Worm (Caenorhabditis elegans): ENCODE data around the gene cec-6.

Gene cec-6

ce11 chrIV:5564293-5564692 is 19.6 kb downstream of the cec-6 start:
- TF ChIP-seq ceh-2 (tag; optimal IDR thresholded peaks at IDR 0.05) (no peak), pha-4 (tag; optimal IDR thresholded peaks at IDR 0.05) (no peak), unc-86 (tag; optimal IDR thresholded peaks at IDR 0.05) (no peak), hlh-8 (tag; optimal IDR thresholded peaks at IDR 0.05) (no peak)

ce11 chrIV:5565105-5565504 is 20.4 kb downstream of the cec-6 start:
- TF ChIP-seq fkh-10 (GFP tag; optimal IDR thresholded peaks at IDR 0.05) (no peak), unc-86 (tag; optimal IDR thresholded peaks at IDR 0.05) (no peak), dve-1 (tag; optimal IDR thresholded peaks at IDR 0.05) (no peak), hlh-8 (tag; optimal IDR thresholded peaks at IDR 0.05) (no peak), dmd-4 (tag; optimal IDR thresholded peaks at IDR 0.05; ENCODE audit: borderline replicate concordance) (no peak), pat-9 (tag; optimal IDR thresholded peaks at IDR 0.05) (no peak), pag-3 (tag; optimal IDR thresholded peaks at IDR 0.05; ENCODE audit: borderline replicate concordance) (no peak), fax-1 (tag; optimal IDR thresholded peaks at IDR 0.05) (no peak), madf-2 (tag; optimal IDR thresholded peaks at IDR 0.05) (no peak), ref-2 (tag; optimal IDR thresholded peaks at IDR 0.05) (no peak), tbx-2 (tag; optimal IDR thresholded peaks at IDR 0.05) (no peak), che-1 (tag; optimal IDR thresholded peaks at IDR 0.05) (no peak)

DNA sequence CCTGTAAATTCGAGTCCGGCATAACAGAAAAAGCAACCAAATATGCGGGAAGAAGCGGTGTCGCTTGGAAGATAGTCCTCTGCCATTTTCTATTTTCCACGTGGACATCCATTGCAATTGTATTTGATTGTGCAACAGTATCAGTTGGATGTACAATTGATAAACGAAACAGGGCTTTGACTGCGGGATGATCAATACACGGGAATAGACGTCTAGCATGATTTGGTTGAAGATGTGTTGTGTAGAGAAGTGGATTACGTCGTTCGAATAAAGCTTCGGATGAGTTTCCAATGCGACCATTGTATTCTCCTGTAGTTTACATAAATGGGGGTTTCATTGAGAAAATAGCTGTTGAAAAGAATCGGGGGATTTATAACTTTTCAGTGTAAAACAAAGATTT is 28.0 kb downstream of the cec-6 start:
- TF ChIP-seq ceh-24 (tag; optimal IDR thresholded peaks at IDR 0.05) (no peak), ceh-31 (tag; optimal IDR thresholded peaks at IDR 0.05) (no peak), T23F11.4 (GFP tag; optimal IDR thresholded peaks at IDR 0.05) (no peak)

DNA sequence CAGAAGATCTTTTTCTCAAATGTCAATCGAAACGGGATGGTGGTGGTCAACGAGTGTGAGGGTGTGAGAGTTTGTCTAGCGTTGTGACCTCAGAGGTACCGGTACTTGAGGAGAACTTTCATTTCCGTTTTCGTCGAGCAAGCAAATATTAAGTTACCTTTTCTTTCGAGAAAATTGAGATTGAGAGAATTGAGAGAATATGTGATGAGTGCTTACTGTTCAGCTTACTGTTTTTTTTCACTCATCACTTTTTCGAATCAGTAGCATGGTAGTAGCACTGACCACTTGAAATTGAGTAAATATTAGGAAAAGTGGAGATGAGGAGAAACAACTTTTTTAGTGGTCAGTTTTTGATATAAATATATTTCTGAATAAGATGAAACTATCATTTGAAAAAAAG is 29.4 kb downstream of the cec-6 start, which contains the start of gene T12E12.6:
Gene T12E12.6, minus strand, starts transcription at position 101 of the 400 bp plus-strand sequence.
- no peak for TF ChIP-seq pros-1 (tag; optimal IDR thresholded peaks at IDR 0.05)
- no peak for TF ChIP-seq fkh-6 (tag; optimal IDR thresholded peaks at IDR 0.05)
- no peak for TF ChIP-seq tbx-7 (tag; optimal IDR thresholded peaks at IDR 0.05)
- TF ChIP-seq C38D4.7 (GFP tag; optimal IDR thresholded peaks at IDR 0.05), result no peak
- TF ChIP-seq pha-2 (tag; optimal IDR thresholded peaks at IDR 0.05), result no peak
- no peak for TF ChIP-seq syd-9 (tag; optimal IDR thresholded peaks at IDR 0.05)
- no peak for TF ChIP-seq C08G9.2 (tag; optimal IDR thresholded peaks at IDR 0.05)
- TF ChIP-seq gmeb-2 (tag; optimal IDR thresholded peaks at IDR 0.05), result no peak
- TF ChIP-seq rnt-1 (tag; optimal IDR thresholded peaks at IDR 0.05), result no peak

DNA sequence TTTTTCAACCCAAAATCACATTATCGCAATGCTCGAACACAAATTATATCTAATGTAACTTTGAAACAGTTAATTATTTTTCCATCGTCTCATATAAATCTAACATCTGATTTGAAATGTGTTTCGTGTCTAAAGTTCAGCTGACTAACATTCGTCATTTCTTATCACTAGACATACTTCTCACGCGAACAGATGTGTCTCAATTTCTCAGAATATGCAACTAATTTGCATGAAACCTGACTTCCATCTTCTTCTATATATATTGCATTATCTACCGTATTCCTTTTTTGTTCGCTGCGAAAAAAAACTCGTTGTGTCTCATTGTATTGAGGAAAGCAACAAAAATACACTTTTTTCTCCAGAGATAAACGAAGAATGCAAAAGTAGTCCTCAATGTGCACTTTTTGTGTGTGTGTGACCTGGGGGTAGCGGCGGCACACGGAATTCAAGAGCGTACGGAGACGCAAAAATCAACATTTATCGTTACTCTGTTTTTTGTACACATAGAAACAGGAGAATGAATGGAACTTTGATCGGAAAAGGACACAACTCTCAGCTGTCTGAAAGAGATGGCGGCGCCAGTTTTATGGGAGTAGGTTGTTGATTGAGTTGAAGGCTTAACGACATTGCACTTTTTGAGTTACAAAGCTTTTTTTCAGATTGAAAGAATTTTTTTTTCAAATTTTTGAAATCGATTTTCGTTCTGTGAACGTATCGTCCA is 36.1 kb downstream of the cec-6 start:
- no peak for TF ChIP-seq dmd-4 (tag; optimal IDR thresholded peaks at IDR 0.05; ENCODE audit: borderline replicate concordance)
- TF ChIP-seq gmeb-2 (tag; optimal IDR thresholded peaks at IDR 0.05), result no peak
- no peak for TF ChIP-seq Y22D7AL.16 (tag; optimal IDR thresholded peaks at IDR 0.05)

DNA sequence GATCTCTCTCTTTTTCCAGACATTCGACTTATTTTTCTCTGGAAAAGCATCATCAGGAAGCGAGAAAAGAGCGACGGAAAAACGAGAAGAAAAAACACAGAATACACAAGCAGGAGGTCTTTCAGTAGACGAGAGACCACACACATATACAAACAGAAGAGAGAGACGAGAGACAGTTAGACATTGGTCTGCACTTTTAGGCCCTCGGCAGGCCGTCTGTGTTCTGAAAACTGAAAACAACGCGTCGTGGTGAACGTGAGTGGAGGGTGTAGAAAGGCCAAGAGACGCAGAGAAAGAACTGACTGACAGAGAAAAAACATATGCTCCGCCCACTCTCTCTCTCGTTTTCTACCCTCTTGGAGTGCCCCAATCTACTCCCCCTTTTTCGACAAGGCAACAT is 37.6 kb downstream of the cec-6 start:
- no peak for TF ChIP-seq dve-1 (tag; optimal IDR thresholded peaks at IDR 0.05)
- TF ChIP-seq elt-2 (tag; optimal IDR thresholded peaks at IDR 0.05), result no peak

- TF ChIP-seq unc-42 (tag; optimal IDR thresholded peaks at IDR 0.05), result no peak
- TF ChIP-seq nfya-1 (tag; optimal IDR thresholded peaks at IDR 0.05), result peak; percentile 92
- TF ChIP-seq syd-9 (tag; optimal IDR thresholded peaks at IDR 0.05), result no peak
- no peak for TF ChIP-seq ceh-19 (GFP tag; optimal IDR thresholded peaks at IDR 0.05)
These were observed 38.1 kb downstream of the cec-6 start for ce11 chrIV:5582760-5583159.

Measured in whole organism, late embryonic.